Worm (Caenorhabditis elegans) whole organism, L2 larva: ENCODE measurements around the gene F11G11.5.

ENCODE experiments used
- dmd-4 ChIP-seq: sonication (generic microtip); optimal IDR thresholded peaks from 2 replicates; lab custom pipeline; 2017; ENCODE audit warnings: missing biosample characterization, missing genetic modification characterization
- nhr-11 ChIP-seq: fragments of 150-350 bp; optimal IDR thresholded peaks from 2 replicates; lab custom pipeline; 2014; ENCODE audit warnings: missing biosample characterization, missing genetic modification characterization

DNA sequence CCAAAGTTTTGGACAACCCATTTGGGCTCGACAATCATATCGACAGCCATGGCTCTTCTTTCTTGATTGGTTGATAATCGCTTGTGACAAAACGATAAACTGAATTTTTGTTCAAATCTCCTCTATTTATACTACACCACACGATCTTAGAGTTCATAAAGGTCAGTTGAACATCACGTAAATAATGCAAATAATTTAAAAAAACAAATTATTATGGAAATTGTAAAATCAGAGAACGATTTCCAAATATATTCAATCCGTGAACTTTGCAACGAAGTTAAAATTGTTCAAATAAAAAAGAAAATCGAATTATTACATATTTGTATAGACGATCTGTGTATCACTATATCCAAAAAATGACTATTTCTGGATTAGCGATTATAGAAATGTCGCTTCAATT is 5.6 kb downstream of the F11G11.5 start, which contains the start of the genes mpst-4 and F11G11.14:
- TF ChIP-seq dmd-4 (tag; lab: Kevin White, UChicago) (no peak), nhr-11 (no peak)
